Fruit fly (Drosophila melanogaster) whole organism: ENCODE results near the gene CG10903.

Experiments
- CG8478 ChIP-seq: fragments of >200 bp; optimal IDR thresholded peaks from 2 replicates; lab custom pipeline; 2018; ENCODE audit warnings: inconsistent platforms
- Dll ChIP-seq: fragments of >200 bp; optimal IDR thresholded peaks from 2 replicates; lab custom pipeline; 2017
- pan ChIP-seq: fragments of >200 bp; optimal IDR thresholded peaks from 2 replicates; lab custom pipeline; 2017
- psq ChIP-seq: fragments of >200 bp; optimal IDR thresholded peaks from 2 replicates; lab custom pipeline; 2017
- usp ChIP-seq: fragments of >200 bp; optimal IDR thresholded peaks from 2 replicates; lab custom pipeline; 2017; ENCODE audit warnings: missing biosample characterization, missing genetic modification characterization, mixed read lengths

DNA sequence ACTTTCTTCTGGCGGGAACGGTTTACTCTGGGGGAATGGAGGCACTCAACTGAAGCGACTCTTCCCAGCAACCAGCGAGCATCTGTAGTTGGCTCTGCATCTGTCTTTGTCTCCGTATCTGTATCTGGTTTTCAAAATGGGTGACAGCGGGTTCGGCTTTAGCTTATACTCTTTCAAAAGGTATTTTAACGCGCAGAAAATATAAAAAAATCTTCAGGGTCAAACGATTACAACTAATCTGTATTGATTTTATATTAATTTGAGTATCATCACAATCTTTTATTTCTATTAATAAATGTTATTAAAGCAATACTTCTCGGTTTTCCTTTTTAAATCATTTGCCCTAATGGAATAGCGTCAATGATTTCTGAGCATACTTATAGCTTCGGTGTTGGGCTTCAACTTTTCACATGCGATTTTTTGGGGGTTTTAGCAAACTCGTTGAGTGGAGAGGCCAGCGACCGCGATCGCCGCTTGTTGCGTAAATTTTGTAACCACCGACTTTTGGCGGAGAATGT is 656 bp upstream of the CG10903 start, which contains the start of gene ImpE3:
- TF ChIP-seq usp (no peak), CG8478 (lab: Kevin White, UChicago) (no peak), psq (no peak), Dll (lab: Kevin White, UChicago) (no peak), pan (lab: Kevin White, UChicago) (no peak)
